Worm (Caenorhabditis elegans) whole organism, L1 larva: Measurements from ENCODE around the gene trr-1.
A peak's percentile ranks its signal among the peaks of the same experiment; 100 is the strongest.

ENCODE experiments used
- C04F5.9 ChIP-seq: sonication (generic microtip); optimal IDR thresholded peaks from 2 replicates; lab custom pipeline; 2016; ENCODE audit warnings: missing genetic modification characterization, missing compliant biosample characterization
- C16A3.4 ChIP-seq: fragments of 150-350 bp; optimal IDR thresholded peaks from 2 replicates; lab custom pipeline; 2014; ENCODE audit warnings: missing biosample characterization, missing genetic modification characterization
- aha-1 ChIP-seq: fragments of 150-350 bp; optimal IDR thresholded peaks from 2 replicates; lab custom pipeline; 2014; ENCODE audit warnings: missing biosample characterization, missing genetic modification characterization
- alr-1 ChIP-seq: fragments of 200-800 bp; sonication (Bioruptor generic); optimal IDR thresholded peaks from 2 replicates; lab custom pipeline; 2018; ENCODE audit warnings: borderline replicate concordance, mild to moderate bottlenecking, missing genetic modification characterization, missing compliant biosample characterization
- ama-1 ChIP-seq: fragments of 150-350 bp; optimal IDR thresholded peaks from 2 replicates; lab custom pipeline; 2014
- ceh-8 ChIP-seq: fragments of 200-800 bp; sonication (Bioruptor generic); optimal IDR thresholded peaks from 2 replicates; lab custom pipeline; 2018; ENCODE audit warnings: mild to moderate bottlenecking, missing genetic modification characterization, moderate library complexity, missing compliant biosample characterization
- ceh-90 ChIP-seq: sonication (generic microtip); optimal IDR thresholded peaks from 2 replicates; lab custom pipeline; 2016; ENCODE audit warnings: missing genetic modification characterization, missing compliant biosample characterization
- ces-1 ChIP-seq: fragments of 150-350 bp; optimal IDR thresholded peaks from 2 replicates; lab custom pipeline; 2014; ENCODE audit warnings: missing biosample characterization, missing genetic modification reagents, missing genetic modification characterization
- dpl-1 ChIP-seq, 3 experiments: fragments of 150-350 bp in 2 of 3; sonication (generic microtip) in 1 of 3; optimal IDR thresholded peaks; 2 replicates each; lab custom pipeline; 2014 to 2017; ENCODE audit warnings: missing biosample characterization in 3 of 3, missing genetic modification characterization in 3 of 3, missing genetic modification reagents in 3 of 3
- dsc-1 ChIP-seq: sonication (generic microtip); optimal IDR thresholded peaks from 2 replicates; lab custom pipeline; 2016; ENCODE audit warnings: mild to moderate bottlenecking, missing genetic modification characterization, missing compliant biosample characterization
- efl-1 ChIP-seq, 4 experiments: fragments of 150-350 bp; optimal IDR thresholded peaks in 3 of 4; peaks in 1 of 4; 1 replicate in 1 of 4; 2 replicates in 3 of 4; lab custom pipeline; 2014; ENCODE audit warnings: missing biosample characterization in 2 of 4, missing genetic modification characterization in 2 of 4, missing genetic modification reagents in 2 of 4
- egl-13 ChIP-seq: sonication (generic microtip); optimal IDR thresholded peaks from 2 replicates; lab custom pipeline; 2016; ENCODE audit warnings: missing genotype, missing genetic modification reagents, missing genetic modification characterization, missing compliant biosample characterization
- elt-3 ChIP-seq, 6 experiments: fragments of 150-350 bp in 1 of 6; sonication (generic microtip); optimal IDR thresholded peaks; 2 replicates each; lab custom pipeline; 2017 to 2018; ENCODE audit warnings: missing biosample characterization in 6 of 6, missing genetic modification characterization in 6 of 6, inconsistent platforms in 1 of 6
- fkh-10 ChIP-seq: sonication (generic microtip); optimal IDR thresholded peaks from 2 replicates; lab custom pipeline; 2017; ENCODE audit warnings: missing biosample characterization, missing genetic modification reagents, missing genetic modification characterization
- fkh-8 ChIP-seq: sonication (generic microtip); optimal IDR thresholded peaks from 2 replicates; lab custom pipeline; 2016; ENCODE audit warnings: mild to moderate bottlenecking, missing genetic modification characterization, missing compliant biosample characterization
- fos-1 ChIP-seq: fragments of 150-350 bp; optimal IDR thresholded peaks from 2 replicates; lab custom pipeline; 2014; ENCODE audit warnings: missing biosample characterization, missing genetic modification characterization
- hlh-17 ChIP-seq: fragments of 200-800 bp; sonication (Bioruptor generic); optimal IDR thresholded peaks from 2 replicates; lab custom pipeline; 2018; ENCODE audit warnings: missing genetic modification characterization, mild to moderate bottlenecking, missing compliant biosample characterization, moderate library complexity, borderline replicate concordance
- hlh-4 ChIP-seq: sonication (generic microtip); optimal IDR thresholded peaks from 2 replicates; lab custom pipeline; 2016; ENCODE audit warnings: mild to moderate bottlenecking, missing genetic modification characterization, missing compliant biosample characterization
- hpl-2 ChIP-seq: fragments of 150-350 bp; optimal IDR thresholded peaks from 2 replicates; lab custom pipeline; 2014; ENCODE audit warnings: missing biosample characterization, missing genetic modification reagents, missing genetic modification characterization
- irx-1 ChIP-seq: sonication (generic microtip); optimal IDR thresholded peaks from 2 replicates; lab custom pipeline; 2016; ENCODE audit warnings: missing genetic modification characterization, missing compliant biosample characterization
- jun-1 ChIP-seq: fragments of 150-350 bp; optimal IDR thresholded peaks from 2 replicates; lab custom pipeline; 2014; ENCODE audit warnings: missing biosample characterization, missing genetic modification reagents, missing genetic modification characterization
- lin-14 ChIP-seq: fragments of 200-800 bp; sonication (Bioruptor generic); optimal IDR thresholded peaks from 2 replicates; lab custom pipeline; 2018; ENCODE audit warnings: mild to moderate bottlenecking, missing genetic modification characterization, moderate library complexity, missing compliant biosample characterization
- lin-35 ChIP-seq, 2 experiments: fragments of 150-350 bp; optimal IDR thresholded peaks; 2 replicates each; lab custom pipeline; 2014; ENCODE audit warnings: missing biosample characterization in 2 of 2, missing genetic modification characterization in 2 of 2, missing genetic modification reagents in 2 of 2
- lsy-2 ChIP-seq, 2 experiments: fragments of 150-350 bp; optimal IDR thresholded peaks; 2 replicates each; lab custom pipeline; 2014; ENCODE audit warnings: missing biosample characterization in 2 of 2, missing genetic modification characterization in 2 of 2
- mab-9 ChIP-seq: fragments of 200-800 bp; sonication (Bioruptor generic); IDR thresholded peaks from 2 replicates; pipeline ENCODE4 v1.3.6; 2022; ENCODE audit warnings: missing genetic modification reagents, missing genetic modification characterization, missing compliant biosample characterization
- mdl-1 ChIP-seq, 2 experiments: fragments of 150-350 bp; optimal IDR thresholded peaks; 2 replicates each; lab custom pipeline; 2014 to 2017; ENCODE audit warnings: missing biosample characterization in 2 of 2, missing genetic modification characterization in 2 of 2, inconsistent platforms in 1 of 2
- mef-2 ChIP-seq: fragments of 150-350 bp; optimal IDR thresholded peaks from 2 replicates; lab custom pipeline; 2014; ENCODE audit warnings: missing biosample characterization, missing genetic modification characterization
- nhr-12 ChIP-seq: sonication (generic microtip); optimal IDR thresholded peaks from 2 replicates; lab custom pipeline; 2017; ENCODE audit warnings: missing biosample characterization, missing genetic modification characterization
- nhr-20 ChIP-seq: sonication (generic microtip); optimal IDR thresholded peaks from 2 replicates; lab custom pipeline; 2016; ENCODE audit warnings: mild to moderate bottlenecking, missing genetic modification characterization, missing compliant biosample characterization
- nhr-28 ChIP-seq: fragments of 150-350 bp; optimal IDR thresholded peaks from 2 replicates; lab custom pipeline; 2014; ENCODE audit warnings: missing biosample characterization, missing genetic modification characterization
- nhr-47 ChIP-seq: sonication (generic microtip); optimal IDR thresholded peaks from 2 replicates; lab custom pipeline; 2016; ENCODE audit warnings: mild to moderate bottlenecking, missing genetic modification characterization, moderate library complexity, missing compliant biosample characterization
- nhr-71 ChIP-seq: sonication (generic microtip); optimal IDR thresholded peaks from 2 replicates; lab custom pipeline; 2016; ENCODE audit warnings: mild to moderate bottlenecking, missing genetic modification characterization, moderate library complexity, missing compliant biosample characterization
- nhr-76 ChIP-seq: sonication (generic microtip); optimal IDR thresholded peaks from 2 replicates; lab custom pipeline; 2017; ENCODE audit warnings: missing biosample characterization, missing genetic modification characterization
- nhr-77 ChIP-seq: fragments of 150-350 bp; optimal IDR thresholded peaks from 2 replicates; lab custom pipeline; 2014; ENCODE audit warnings: missing biosample characterization, missing genetic modification characterization
- nhr-85 ChIP-seq: sonication (generic microtip); peaks from one replicate; lab custom pipeline; 2016; ENCODE audit warnings: missing genetic modification characterization, inconsistent platforms, missing compliant biosample characterization
- nhr-90 ChIP-seq: sonication (generic microtip); optimal IDR thresholded peaks from 2 replicates; lab custom pipeline; 2016; ENCODE audit warnings: mild to moderate bottlenecking, missing genetic modification characterization, missing compliant biosample characterization; ENCODE audit not compliant: poor library complexity
- pqm-1 ChIP-seq: sonication (generic microtip); optimal IDR thresholded peaks from 3 replicates; lab custom pipeline; 2017; ENCODE audit warnings: missing biosample characterization, missing genetic modification characterization
- rnt-1 ChIP-seq: sonication (generic microtip); optimal IDR thresholded peaks from 2 replicates; lab custom pipeline; 2016; ENCODE audit warnings: mild to moderate bottlenecking, missing genetic modification characterization, moderate library complexity, missing compliant biosample characterization
- skn-1 ChIP-seq: fragments of 150-350 bp; optimal IDR thresholded peaks from 2 replicates; lab custom pipeline; 2014; ENCODE audit warnings: missing biosample characterization, missing genetic modification characterization
- sox-4 ChIP-seq: sonication (generic microtip); optimal IDR thresholded peaks from 2 replicates; lab custom pipeline; 2016; ENCODE audit warnings: missing genetic modification characterization, missing compliant biosample characterization
- sptf-1 ChIP-seq: fragments of 150-350 bp; optimal IDR thresholded peaks from 2 replicates; lab custom pipeline; 2014; ENCODE audit warnings: missing biosample characterization, missing genetic modification characterization
- sup-37 ChIP-seq: fragments of 200-800 bp; sonication (Bioruptor generic); optimal IDR thresholded peaks from 2 replicates; lab custom pipeline; 2018; ENCODE audit warnings: mild to moderate bottlenecking, missing genetic modification characterization, missing compliant biosample characterization
- unc-130 ChIP-seq: fragments of 150-350 bp; optimal IDR thresholded peaks from 2 replicates; lab custom pipeline; 2017; ENCODE audit warnings: missing biosample characterization, missing genetic modification characterization, inconsistent platforms
- unc-62 ChIP-seq: fragments of 150-350 bp; optimal IDR thresholded peaks from 2 replicates; lab custom pipeline; 2014; ENCODE audit warnings: missing biosample characterization, missing genetic modification reagents, missing genetic modification characterization
- unc-98 ChIP-seq: fragments of 200-800 bp; sonication (Bioruptor generic); IDR thresholded peaks from 2 replicates; pipeline ENCODE4 v1.3.6; 2022; ENCODE audit warnings: missing genetic modification characterization, missing compliant biosample characterization
- vab-15 ChIP-seq: sonication (generic microtip); optimal IDR thresholded peaks from 2 replicates; lab custom pipeline; 2017; ENCODE audit warnings: missing genotype, mild to moderate bottlenecking, missing genetic modification characterization, missing compliant biosample characterization
- zag-1 ChIP-seq: fragments of 150-350 bp; optimal IDR thresholded peaks from 2 replicates; lab custom pipeline; 2014; ENCODE audit warnings: missing biosample characterization, missing genetic modification characterization
- zip-4 ChIP-seq: fragments of 200-800 bp; sonication (Bioruptor generic); optimal IDR thresholded peaks from 2 replicates; lab custom pipeline; 2018; ENCODE audit warnings: mild to moderate bottlenecking, missing genetic modification characterization, moderate library complexity, missing compliant biosample characterization
- ztf-11 ChIP-seq, 2 experiments: sonication (generic microtip); optimal IDR thresholded peaks; 2 replicates each; lab custom pipeline; 2016 to 2017; ENCODE audit warnings: missing genetic modification characterization in 2 of 2, missing biosample characterization in 1 of 2, missing compliant biosample characterization in 1 of 2

The trr-1 gene

ce11 chrII:11634681-11635527 is 40.8 kb downstream of the trr-1 start (continued):
- TF ChIP-seq unc-98 (no peak), zag-1 (tag; lab: Kevin White, UChicago) (no peak), lsy-2 (tag; optimal IDR thresholded peaks at IDR 0.05; lab: Kevin White, UChicago) (peak; percentile 63 to 74), ceh-90 (tag; lab: Kevin White, UChicago) (no peak), zip-4 (peak; percentile 31), vab-15 (peak; percentile 20), fos-1 (tag; lab: Kevin White, UChicago) (peak; percentile 46), hpl-2 (no peak), dpl-1 (GFP tag; optimal IDR thresholded peaks at IDR 0.05; lab: Kevin White, UChicago) (peak; percentile 8 to 24 (median 12)), fkh-10 (GFP tag; lab: Kevin White, UChicago) (peak; percentile 67), ama-1 (lab: Kevin White, UChicago) (peak; percentile 54), unc-62 (no peak), sup-37 (GFP tag; lab: Kevin White, UChicago) (peak; percentile 49), efl-1 (optimal IDR thresholded peaks at IDR 0.05; lab: Kevin White, UChicago) (peak; percentile 48 to 54), efl-1 (GFP tag; optimal IDR thresholded peaks at IDR 0.05 in 1 of 2; lab: Kevin White, UChicago) (peak; percentile 56 to 91), unc-130 (tag; lab: Kevin White, UChicago) (peak; percentile 64), sptf-1 (tag; lab: Kevin White, UChicago) (no peak), C04F5.9 (tag; lab: Kevin White, UChicago) (no peak), jun-1 (tag; lab: Kevin White, UChicago) (peak; percentile 86), ceh-8 (peak; percentile 65), mab-9 (GFP tag; lab: Robert Waterston, UW) (peak; percentile 66), nhr-90 (tag; lab: Kevin White, UChicago) (peak; percentile 56), lin-35 (GFP tag; optimal IDR thresholded peaks at IDR 0.05; lab: Kevin White, UChicago) (peak; percentile 57 to 66), egl-13 (tag; lab: Kevin White, UChicago) (peak; percentile 63), rnt-1 (tag; lab: Kevin White, UChicago) (peak; percentile 81), mef-2 (tag; lab: Kevin White, UChicago) (no peak), hlh-4 (no peak), nhr-77 (tag; lab: Kevin White, UChicago) (peak; percentile 89), skn-1 (tag; lab: Kevin White, UChicago) (peak; percentile 67), nhr-28 (tag; lab: Kevin White, UChicago) (no peak), elt-3 (tag; optimal IDR thresholded peaks at IDR 0.05; lab: Kevin White, UChicago) (peak in 2 of 6 experiments; percentile 21 to 63), dsc-1 (tag; lab: Kevin White, UChicago) (peak; percentile 42), irx-1 (tag; lab: Kevin White, UChicago) (peak; percentile 23), nhr-12 (tag; lab: Kevin White, UChicago) (no peak), nhr-76 (tag; lab: Kevin White, UChicago) (no peak)

ce11 chrII:11634057-11634676 is 41.6 kb downstream of the trr-1 start:
- TF ChIP-seq nhr-85 (peak; percentile 95), sox-4 (no peak), alr-1 (no peak), vab-15 (no peak), rnt-1 (tag; lab: Kevin White, UChicago) (peak; percentile 73), hlh-4 (no peak), hlh-17 (GFP tag; lab: Kevin White, UChicago) (no peak), fkh-8 (tag; lab: Kevin White, UChicago) (peak; percentile 96), nhr-20 (peak; percentile 92), nhr-47 (tag; lab: Kevin White, UChicago) (peak; percentile 87), ces-1 (no peak), nhr-77 (tag; lab: Kevin White, UChicago) (peak; percentile 84), lin-14 (peak; percentile 98), ztf-11 (tag; optimal IDR thresholded peaks at IDR 0.05; lab: Kevin White, UChicago) (peak in 1 of 2 experiments; percentile 58), mdl-1 (tag; optimal IDR thresholded peaks at IDR 0.05; lab: Kevin White, UChicago) (peak in 1 of 2 experiments; percentile 97), pqm-1 (tag; lab: Kevin White, UChicago) (no peak), aha-1 (tag; lab: Kevin White, UChicago) (no peak), fos-1 (tag; lab: Kevin White, UChicago) (peak; percentile 80), lin-35 (GFP tag; optimal IDR thresholded peaks at IDR 0.05; lab: Kevin White, UChicago) (peak; percentile 64 to 83), nhr-71 (tag; lab: Kevin White, UChicago) (peak; percentile 95), C16A3.4 (tag; lab: Kevin White, UChicago) (peak; percentile 68)
